Worm (Caenorhabditis elegans): Measurements from ENCODE around the gene C39D10.7.
A peak's percentile ranks its signal among the peaks of the same experiment; 100 is the strongest.

- TF ChIP-seq hsf-1 (GFP tag; IDR thresholded peaks at IDR 0.05) (no peak), dox-1 (GFP tag; IDR thresholded peaks at IDR 0.05) (no peak; the same call in 1 of the 2 replicates), attf-6 (GFP tag; IDR thresholded peaks at IDR 0.05) (no peak), T26A5.8 (tag; optimal IDR thresholded peaks at IDR 0.05) (no peak), xnd-1 (tag; optimal IDR thresholded peaks at IDR 0.05) (no peak), unc-130 (GFP tag; optimal IDR thresholded peaks at IDR 0.05) (no peak), tlf-1 (GFP tag; optimal IDR thresholded peaks at IDR 0.05) (peak; percentile 50), ztf-28 (GFP tag; IDR thresholded peaks at IDR 0.05) (no peak), egl-44 (GFP tag; IDR thresholded peaks at IDR 0.05) (0 out of 2 replicates have a peak, but pooled peaks have one; percentile 40), unc-62 (GFP tag; optimal IDR thresholded peaks at IDR 0.05) (no peak)
These were observed 48.3 kb upstream of the C39D10.7 start for ce11 chrX:7962056-7962485.
